Fruit fly (Drosophila melanogaster): ENCODE data around the gene GNBP3.

The GNBP3 gene

dm6 chr3L:8920710-8921109 is 34.1 kb upstream of the GNBP3 start:
- peak; percentile 94 for TF ChIP-seq Ets98B (GFP tag; IDR thresholded peaks at IDR 0.05)
- peak; percentile 52 for TF ChIP-seq CG17806 (tag; optimal IDR thresholded peaks at IDR 0.05)
- peak; percentile 94 for TF ChIP-seq CG32121 (GFP tag; IDR thresholded peaks at IDR 0.05)
- TF ChIP-seq CG8159 (tag; optimal IDR thresholded peaks at IDR 0.05): peak; percentile 39
- TF ChIP-seq gl (tag; optimal IDR thresholded peaks at IDR 0.05): no peak
- peak; percentile 80 for TF ChIP-seq Pif1A (GFP tag; optimal IDR thresholded peaks at IDR 0.05)
- TF ChIP-seq CG4496 (GFP tag; IDR thresholded peaks at IDR 0.05): peak; percentile 93
- peak; percentile 36 for TF ChIP-seq CG15710 (tag; optimal IDR thresholded peaks at IDR 0.05)
- peak; percentile 17 for TF ChIP-seq EcR (GFP tag; optimal IDR thresholded peaks at IDR 0.05)
- peak; percentile 66 for TF ChIP-seq rn (GFP tag; IDR thresholded peaks at IDR 0.05)
- TF ChIP-seq CG14655 (GFP tag; optimal IDR thresholded peaks at IDR 0.05): peak; percentile 76
- TF ChIP-seq Pif1B (GFP tag; optimal IDR thresholded peaks at IDR 0.05): peak; percentile 34
- TF ChIP-seq CG13204 (GFP tag; optimal IDR thresholded peaks at IDR 0.05): no peak
- peak; percentile 91 for TF ChIP-seq fd96Ca (GFP tag; IDR thresholded peaks at IDR 0.05)
- peak; percentile 88 for TF ChIP-seq CG12605 (GFP tag; IDR thresholded peaks at IDR 0.05)
- TF ChIP-seq Snoo (tag; optimal IDR thresholded peaks at IDR 0.05): peak; percentile 8
- peak; percentile 26 for TF ChIP-seq CG34367 (tag; optimal IDR thresholded peaks at IDR 0.05)
- TF ChIP-seq CG9948 (tag; optimal IDR thresholded peaks at IDR 0.05): peak; percentile 53
- TF ChIP-seq CG10348 (GFP tag; IDR thresholded peaks at IDR 0.05): peak; percentile 55; the same call in 1 of the 2 replicates
- no peak for TF ChIP-seq D1 (tag; optimal IDR thresholded peaks at IDR 0.05)
- peak; percentile 79 for TF ChIP-seq CG8301 (tag; optimal IDR thresholded peaks at IDR 0.05)

- TF ChIP-seq CG14655 (GFP tag; optimal IDR thresholded peaks at IDR 0.05): peak; percentile 29
- TF ChIP-seq Ets98B (GFP tag; IDR thresholded peaks at IDR 0.05): peak; percentile 48; the same call in 1 of the 2 replicates
- TF ChIP-seq CG4496 (GFP tag; IDR thresholded peaks at IDR 0.05): peak; percentile 43; the same call in 2 of the 3 replicates
- TF ChIP-seq EcR (GFP tag; optimal IDR thresholded peaks at IDR 0.05): no peak
- no peak for TF ChIP-seq Pif1A (GFP tag; optimal IDR thresholded peaks at IDR 0.05)
- no peak for TF ChIP-seq gl (tag; optimal IDR thresholded peaks at IDR 0.05)
- no peak for TF ChIP-seq CG8301 (tag; optimal IDR thresholded peaks at IDR 0.05)
- no peak for TF ChIP-seq CG34367 (tag; optimal IDR thresholded peaks at IDR 0.05)
- no peak for TF ChIP-seq CG8159 (tag; optimal IDR thresholded peaks at IDR 0.05)
- no peak for TF ChIP-seq fd96Ca (GFP tag; IDR thresholded peaks at IDR 0.05)
- TF ChIP-seq CG12605 (GFP tag; IDR thresholded peaks at IDR 0.05): peak; percentile 43
- no peak for TF ChIP-seq CG17806 (tag; optimal IDR thresholded peaks at IDR 0.05)
- peak; percentile 10 for TF ChIP-seq CG15710 (tag; optimal IDR thresholded peaks at IDR 0.05)
- peak; percentile 59 for TF ChIP-seq CG32121 (GFP tag; IDR thresholded peaks at IDR 0.05)
- TF ChIP-seq Pif1B (GFP tag; optimal IDR thresholded peaks at IDR 0.05): no peak
- TF ChIP-seq D1 (tag; optimal IDR thresholded peaks at IDR 0.05): no peak
- TF ChIP-seq CG10348 (GFP tag; IDR thresholded peaks at IDR 0.05): no peak
- no peak for TF ChIP-seq CG13204 (GFP tag; optimal IDR thresholded peaks at IDR 0.05)
- no peak for TF ChIP-seq Snoo (tag; optimal IDR thresholded peaks at IDR 0.05)
- peak; percentile 6 for TF ChIP-seq CG9948 (tag; optimal IDR thresholded peaks at IDR 0.05)
- no peak for TF ChIP-seq rn (GFP tag; IDR thresholded peaks at IDR 0.05)
Observed at dm6 chr3L:8924417-8924913, 30.4 kb upstream of the GNBP3 start.

dm6 chr3L:8924999-8925398 is 29.8 kb upstream of the GNBP3 start:
- TF ChIP-seq CG14655 (GFP tag; optimal IDR thresholded peaks at IDR 0.05): no peak
- TF ChIP-seq CG4496 (GFP tag; IDR thresholded peaks at IDR 0.05): 0 out of 3 replicates have a peak, but pooled peaks have one; percentile 18
- no peak for TF ChIP-seq Snoo (tag; optimal IDR thresholded peaks at IDR 0.05)
- no peak for TF ChIP-seq fd96Ca (GFP tag; IDR thresholded peaks at IDR 0.05)
- no peak for TF ChIP-seq EcR (GFP tag; optimal IDR thresholded peaks at IDR 0.05)
- no peak for TF ChIP-seq CG10348 (GFP tag; IDR thresholded peaks at IDR 0.05)
- TF ChIP-seq CG32121 (GFP tag; IDR thresholded peaks at IDR 0.05): no peak

dm6 chr3L:8925679-8926078 is 29.1 kb upstream of the GNBP3 start:
- TF ChIP-seq fd96Ca (GFP tag; IDR thresholded peaks at IDR 0.05) (no peak), CG34367 (tag; optimal IDR thresholded peaks at IDR 0.05) (no peak), CG14655 (GFP tag; optimal IDR thresholded peaks at IDR 0.05) (no peak), CG8301 (tag; optimal IDR thresholded peaks at IDR 0.05) (no peak), gl (tag; optimal IDR thresholded peaks at IDR 0.05) (no peak), Ets98B (GFP tag; IDR thresholded peaks at IDR 0.05) (no peak), CG12605 (GFP tag; IDR thresholded peaks at IDR 0.05) (no peak), CG17806 (tag; optimal IDR thresholded peaks at IDR 0.05) (no peak), CG8159 (tag; optimal IDR thresholded peaks at IDR 0.05) (no peak)

- peak; percentile 14 for TF ChIP-seq CG9948 (tag; optimal IDR thresholded peaks at IDR 0.05)
- TF ChIP-seq CG4496 (GFP tag; IDR thresholded peaks at IDR 0.05): 0 out of 3 replicates have a peak, but pooled peaks have one; percentile 43
- TF ChIP-seq D1 (tag; optimal IDR thresholded peaks at IDR 0.05): no peak
Observed at dm6 chr3L:8929527-8929926, 25.3 kb upstream of the GNBP3 start.

dm6 chr3L:8931916-8932315 is 22.9 kb upstream of the GNBP3 start:
- peak; percentile 19 for TF ChIP-seq Pif1A (GFP tag; optimal IDR thresholded peaks at IDR 0.05)
- no peak for TF ChIP-seq CG10348 (GFP tag; IDR thresholded peaks at IDR 0.05)
- TF ChIP-seq CG32121 (GFP tag; IDR thresholded peaks at IDR 0.05): no peak
- TF ChIP-seq fd96Ca (GFP tag; IDR thresholded peaks at IDR 0.05): no peak
- no peak for TF ChIP-seq Pif1B (GFP tag; optimal IDR thresholded peaks at IDR 0.05)
- no peak for TF ChIP-seq CG17806 (tag; optimal IDR thresholded peaks at IDR 0.05)
- TF ChIP-seq CG8301 (tag; optimal IDR thresholded peaks at IDR 0.05): no peak
- TF ChIP-seq gl (tag; optimal IDR thresholded peaks at IDR 0.05): no peak
- TF ChIP-seq CG14655 (GFP tag; optimal IDR thresholded peaks at IDR 0.05): no peak

Measured in whole organism, pupa.